Fruit fly (Drosophila melanogaster): ENCODE results near the gene Ggamma30A.

The Ggamma30A gene

DNA sequence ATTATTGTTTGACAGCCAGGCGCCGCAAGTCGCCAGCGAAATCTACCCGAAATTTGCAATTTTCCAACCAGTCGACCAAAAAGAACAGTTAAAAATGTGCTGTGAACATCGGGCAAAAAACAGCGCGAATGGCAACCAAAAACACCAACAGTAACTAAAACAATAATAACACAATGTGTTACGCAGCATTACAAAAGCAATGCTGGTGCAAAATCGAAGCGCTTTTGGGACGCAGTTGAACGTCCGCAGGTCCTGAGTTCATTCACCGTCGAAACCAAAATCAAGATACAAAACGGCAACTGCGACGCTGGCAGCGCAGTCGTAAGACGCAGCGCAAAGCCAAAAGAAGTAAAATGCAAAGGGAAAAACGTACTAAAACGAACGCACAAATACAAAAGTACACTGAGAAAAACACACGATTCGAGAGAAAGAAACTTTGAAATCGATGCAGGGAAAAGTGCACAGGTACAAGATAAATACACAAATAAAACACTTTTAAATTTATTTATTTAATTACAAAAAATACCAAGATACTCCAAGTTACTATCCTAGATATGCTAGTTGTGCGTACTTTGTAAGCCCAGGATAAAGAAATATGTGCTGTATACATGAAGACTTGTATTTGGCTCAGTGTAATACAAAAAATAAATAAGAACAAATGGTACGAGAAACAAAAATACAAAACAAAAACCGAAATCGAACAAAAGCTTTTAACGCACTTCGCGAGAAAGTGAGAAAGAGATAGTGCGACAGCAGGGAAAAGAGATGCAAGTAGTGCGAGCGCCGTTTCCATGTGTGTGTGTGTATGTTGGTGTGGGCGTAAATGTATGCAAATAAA is 45.3 kb upstream of the Ggamma30A start (continued):
- TF ChIP-seq esg (GFP tag; conservative IDR thresholded peaks at IDR 0.05): peak; percentile 19; the same call in 1 of the 2 replicates
- TF ChIP-seq bowl (GFP tag; IDR thresholded peaks at IDR 0.05): peak; percentile 16; the same call in 1 of the 2 replicates
- peak; percentile 52 for TF ChIP-seq CG2875 (GFP tag; optimal IDR thresholded peaks at IDR 0.05)
- TF ChIP-seq CG7786 (GFP tag; optimal IDR thresholded peaks at IDR 0.05): peak; percentile 20
- TF ChIP-seq CG4854 (GFP tag; optimal IDR thresholded peaks at IDR 0.05): peak; percentile 28
- TF ChIP-seq ems (GFP tag; optimal IDR thresholded peaks at IDR 0.05): no peak
- no peak for TF ChIP-seq Dp (GFP tag; optimal IDR thresholded peaks at IDR 0.05)
- no peak for TF ChIP-seq CG10959 (GFP tag; IDR thresholded peaks at IDR 0.05)
- peak; percentile 40 to 44 for TF ChIP-seq chif (GFP tag; optimal IDR thresholded peaks at IDR 0.05)
- no peak for TF ChIP-seq HLH54F (GFP tag; optimal IDR thresholded peaks at IDR 0.05)
- TF ChIP-seq CkIIα-i1 (GFP tag; IDR thresholded peaks at IDR 0.05): no peak
- TF ChIP-seq abd-A (tag; optimal IDR thresholded peaks at IDR 0.05): no peak
- peak; percentile 52 for TF ChIP-seq HHEX (GFP tag; optimal IDR thresholded peaks at IDR 0.05)
- TF ChIP-seq CG13775 (GFP tag; optimal IDR thresholded peaks at IDR 0.05): peak; percentile 38
- TF ChIP-seq Myb (GFP tag; optimal IDR thresholded peaks at IDR 0.05): no peak
- peak; percentile 49 for TF ChIP-seq CG12219 (GFP tag; optimal IDR thresholded peaks at IDR 0.05)
- TF ChIP-seq inv (GFP tag; IDR thresholded peaks at IDR 0.05; ENCODE audit: partially characterized antibody): no peak
- no peak for TF ChIP-seq zfh2 (GFP tag; optimal IDR thresholded peaks at IDR 0.05)
- TF ChIP-seq trh (GFP tag; optimal IDR thresholded peaks at IDR 0.05): peak; percentile 23
- no peak for TF ChIP-seq ash1 (GFP tag; optimal IDR thresholded peaks at IDR 0.05)
- TF ChIP-seq jumu (GFP tag; optimal IDR thresholded peaks at IDR 0.05): no peak
- TF ChIP-seq ro (GFP tag; IDR thresholded peaks at IDR 0.05): no peak
- TF ChIP-seq CG1602 (GFP tag; optimal IDR thresholded peaks at IDR 0.05): peak; percentile 35
- TF ChIP-seq Xbp1 (GFP tag; optimal IDR thresholded peaks at IDR 0.05): peak; percentile 46
- TF ChIP-seq CG3281 (GFP tag; optimal IDR thresholded peaks at IDR 0.05): peak; percentile 69
- TF ChIP-seq CG4617 (GFP tag; optimal IDR thresholded peaks at IDR 0.05; ENCODE audit: borderline replicate concordance): peak; percentile 10
- TF ChIP-seq bab2 (GFP tag; optimal IDR thresholded peaks at IDR 0.05): peak; percentile 19
- TF ChIP-seq E2f1 (GFP tag; IDR thresholded peaks at IDR 0.05): peak; percentile 30; the same call in 1 of the 2 replicates
- TF ChIP-seq NC2α (GFP tag; optimal IDR thresholded peaks at IDR 0.05): no peak
- no peak for TF ChIP-seq CG33213 (GFP tag; optimal IDR thresholded peaks at IDR 0.05)
- peak; percentile 55 for TF ChIP-seq CG2120 (GFP tag; optimal IDR thresholded peaks at IDR 0.05)
- TF ChIP-seq aop (GFP tag; IDR thresholded peaks at IDR 0.05): no peak
- TF ChIP-seq NK7.1 (GFP tag; optimal IDR thresholded peaks at IDR 0.05): no peak
- TF ChIP-seq grn (GFP tag; optimal IDR thresholded peaks at IDR 0.05): peak; percentile 15
- TF ChIP-seq stc (GFP tag; IDR thresholded peaks at IDR 0.05): peak; percentile 50; the same call in 1 of the 2 replicates
- no peak for TF ChIP-seq peb (GFP tag; IDR thresholded peaks at IDR 0.05)
- TF ChIP-seq dmrt11E (tag; optimal IDR thresholded peaks at IDR 0.05): peak; percentile 3
- TF ChIP-seq Hr3 (GFP tag; optimal IDR thresholded peaks at IDR 0.05): peak; percentile 57
- no peak for TF ChIP-seq HLH4C (GFP tag; IDR thresholded peaks at IDR 0.05; ENCODE audit: partially characterized antibody)
- peak; percentile 35 for TF ChIP-seq CG10267 (tag; optimal IDR thresholded peaks at IDR 0.05)
- TF ChIP-seq Dref (GFP tag; IDR thresholded peaks at IDR 0.05): no peak
- peak; percentile 69 for TF ChIP-seq az2 (GFP tag; optimal IDR thresholded peaks at IDR 0.05)
- TF ChIP-seq kah (GFP tag; optimal IDR thresholded peaks at IDR 0.05): no peak
- peak; percentile 25 for TF ChIP-seq nerfin-1 (tag; optimal IDR thresholded peaks at IDR 0.05)
- no peak for TF ChIP-seq hth (optimal IDR thresholded peaks at IDR 0.05)
- TF ChIP-seq gcm (GFP tag; optimal IDR thresholded peaks at IDR 0.05): peak; percentile 33
- peak; percentile 81 for TF ChIP-seq Med (GFP tag)
- no peak for TF ChIP-seq CG1832 (GFP tag; optimal IDR thresholded peaks at IDR 0.05)
- TF ChIP-seq CG18476 (GFP tag; optimal IDR thresholded peaks at IDR 0.05): peak; percentile 50
- peak; percentile 5; the same call in 1 of the 2 replicates for TF ChIP-seq Rx (GFP tag; IDR thresholded peaks at IDR 0.05)
